Worm (Caenorhabditis elegans) whole organism, midembryonic: ENCODE measurements around the gene R09H10.5.
"Not testable (repeated sequence)": the region's sequence is repeated elsewhere in the genome, so short reads cannot be mapped to it uniquely, and the experiment has no call there.

Experiments
- T22C8.4 ChIP-seq: fragments of 200-800 bp; sonication (Bioruptor generic); IDR thresholded peaks from 2 replicates; pipeline ENCODE4 v1.3.6; 2022; ENCODE audit warnings: missing genetic modification characterization, missing compliant biosample characterization
- cog-1 ChIP-seq: sonication (generic microtip); optimal IDR thresholded peaks from 2 replicates; lab custom pipeline; 2016; ENCODE audit warnings: missing genetic modification characterization, missing compliant biosample characterization
- flt-1 ChIP-seq: fragments of 200-800 bp; sonication (Bioruptor generic); IDR thresholded peaks from 2 replicates; pipeline ENCODE4 v1.3.6; 2022; ENCODE audit warnings: missing genetic modification characterization, missing compliant biosample characterization
- klf-2 ChIP-seq: fragments of 200-800 bp; sonication (Bioruptor generic); conservative IDR thresholded peaks from 2 replicates; pipeline ENCODE4 v1.3.6; 2022; ENCODE audit warnings: missing genetic modification reagents, missing genetic modification characterization, missing compliant biosample characterization
- med-1 ChIP-seq: sonication (generic microtip); optimal IDR thresholded peaks from 2 replicates; lab custom pipeline; 2017; ENCODE audit warnings: missing genetic modification characterization, mild to moderate bottlenecking, missing compliant biosample characterization, antibody characterized with exemption, missing genetic modification reagents; ENCODE audit not compliant: insufficient read depth
- ref-1 ChIP-seq: fragments of 200-800 bp; sonication (Bioruptor generic); conservative IDR thresholded peaks from 2 replicates; pipeline ENCODE4 v1.3.6; 2022; ENCODE audit warnings: missing genetic modification reagents, missing genetic modification characterization, missing compliant biosample characterization
- tab-1 ChIP-seq: fragments of 200-800 bp; sonication (Bioruptor generic); IDR thresholded peaks from 2 replicates; pipeline ENCODE4 v1.3.6; 2022; ENCODE audit warnings: missing genetic modification characterization, missing compliant biosample characterization
- ztf-23 ChIP-seq: fragments of 200-800 bp; sonication (Bioruptor generic); IDR thresholded peaks from 2 replicates; pipeline ENCODE4 v1.3.6; 2022; ENCODE audit warnings: missing genetic modification reagents, missing genetic modification characterization, missing compliant biosample characterization
- ztf-29 ChIP-seq: fragments of 200-800 bp; sonication (Bioruptor generic); IDR thresholded peaks from 2 replicates; pipeline ENCODE4 v1.3.6; 2022; ENCODE audit warnings: missing genetic modification reagents, missing genetic modification characterization, missing compliant biosample characterization

Gene R09H10.5

ce11 chrIV:10628724-10629123 lies at the start of gene R09H10.5:
R09H10.5 (minus strand) TSS chrIV:10628829.
- TF ChIP-seq ztf-29 (no peak), klf-2 (no peak), ztf-23 (no peak), ref-1 (GFP tag; lab: Robert Waterston, UW) (no peak), T22C8.4 (no peak), cog-1 (no peak), tab-1 (no peak), flt-1 (GFP tag; lab: Robert Waterston, UW) (no peak), med-1 (GFP tag; lab: Kevin White, UChicago) (no peak)

- TF ChIP-seq tab-1 (no peak), klf-2 (no peak), ztf-23 (no peak), ztf-29 (no peak), cog-1 (no peak), med-1 (GFP tag; lab: Kevin White, UChicago) (no peak), ref-1 (GFP tag; lab: Robert Waterston, UW) (no peak), T22C8.4 (no peak), flt-1 (GFP tag; lab: Robert Waterston, UW) (no peak)
Observed at ce11 chrIV:10668561-10668960, 39.9 kb upstream of the R09H10.5 start.

ce11 chrIV:10666523-10666922 lies 37.9 kb upstream of the R09H10.5 start, which contains the start of gene epi-1:
epi-1 (plus strand) TSS chrIV:10666823.
- no peak for TF ChIP-seq ztf-23
- no peak for TF ChIP-seq med-1 (GFP tag; lab: Kevin White, UChicago)
- TF ChIP-seq ref-1 (GFP tag; lab: Robert Waterston, UW) = no peak
- TF ChIP-seq klf-2 = no peak
- no peak for TF ChIP-seq T22C8.4
- TF ChIP-seq cog-1 = no peak
- no peak for TF ChIP-seq ztf-29
- no peak for TF ChIP-seq tab-1
- no peak for TF ChIP-seq flt-1 (GFP tag; lab: Robert Waterston, UW)

- TF ChIP-seq cog-1 (no peak), T22C8.4 (no peak), ztf-23 (no peak), ref-1 (GFP tag; lab: Robert Waterston, UW) (no peak), ztf-29 (no peak), klf-2 (no peak), med-1 (GFP tag; lab: Kevin White, UChicago) (no peak), flt-1 (GFP tag; lab: Robert Waterston, UW) (no peak), tab-1 (no peak)
Observed at ce11 chrIV:10664134-10664533, 35.5 kb upstream of the R09H10.5 start, which contains the start of gene K08C7.7. K08C7.7 (plus strand) TSS chrIV:10664434.

ce11 chrIV:10661760-10662159 lies 33.1 kb upstream of the R09H10.5 start, which contains the start of gene fmo-1:
fmo-1 (plus strand) TSS chrIV:10661857.
- no peak for TF ChIP-seq med-1 (GFP tag; lab: Kevin White, UChicago)
- TF ChIP-seq ztf-29 = no peak
- TF ChIP-seq ref-1 (GFP tag; lab: Robert Waterston, UW) = no peak

- TF ChIP-seq med-1 (GFP tag; lab: Kevin White, UChicago) = no peak
Observed at ce11 chrIV:10661072-10661471, 32.4 kb upstream of the R09H10.5 start.

ce11 chrIV:10658366-10658765 lies 29.7 kb upstream of the R09H10.5 start:
- TF ChIP-seq tab-1 (peak; percentile 77), ztf-23 (peak; percentile 60; the same call in 1 of the 2 replicates), ztf-29 (0 out of 2 replicates have a peak, but pooled peaks have one; percentile 16)

ce11 chrIV:10656770-10657323 lies 28.2 kb upstream of the R09H10.5 start, which contains the start of gene K08C7.1:
K08C7.1 (plus strand) TSS chrIV:10656812.
- no peak for TF ChIP-seq tab-1
- no peak for TF ChIP-seq klf-2
- no peak for TF ChIP-seq T22C8.4
- no peak for TF ChIP-seq med-1 (GFP tag; lab: Kevin White, UChicago)
- no peak for TF ChIP-seq ztf-29
- no peak for TF ChIP-seq ref-1 (GFP tag; lab: Robert Waterston, UW)
- no peak for TF ChIP-seq cog-1

ce11 chrIV:10654047-10654446 lies 25.4 kb upstream of the R09H10.5 start, which contains the start of gene glb-19:
glb-19 (minus strand) TSS chrIV:10654147.
- not testable (repeated sequence) for TF ChIP-seq ztf-29; flt-1 (GFP tag; lab: Robert Waterston, UW); ref-1 (GFP tag; lab: Robert Waterston, UW)

ce11 chrIV:10638977-10639376 lies 10.3 kb upstream of the R09H10.5 start, which contains the start of gene F56C4.2:
F56C4.2 (plus strand) TSS chrIV:10639277.
- TF ChIP-seq ztf-23 (no peak), tab-1 (no peak)

ce11 chrIV:10636649-10637048 lies 8.0 kb upstream of the R09H10.5 start, which contains the start of gene F56C4.1:
F56C4.1 (plus strand) TSS chrIV:10636949.
- TF ChIP-seq flt-1 (GFP tag; lab: Robert Waterston, UW) = no peak
- no peak for TF ChIP-seq T22C8.4
- no peak for TF ChIP-seq ref-1 (GFP tag; lab: Robert Waterston, UW)
- TF ChIP-seq ztf-29 = no peak
- no peak for TF ChIP-seq cog-1
- no peak for TF ChIP-seq klf-2
- TF ChIP-seq med-1 (GFP tag; lab: Kevin White, UChicago) = no peak
- no peak for TF ChIP-seq tab-1
- no peak for TF ChIP-seq ztf-23
